Worm (Caenorhabditis elegans) whole organism, L1 larva: ENCODE data around the gene Y53F4B.27.
A peak's percentile ranks its signal among the peaks of the same experiment; 100 is the strongest.

Source experiments
- C04F5.9 ChIP-seq: sonication (generic microtip); optimal IDR thresholded peaks from 2 replicates; lab custom pipeline; 2016; ENCODE audit warnings: missing genetic modification characterization, missing compliant biosample characterization
- C34B4.2 ChIP-seq: sonication (generic microtip); optimal IDR thresholded peaks from 2 replicates; lab custom pipeline; 2017; ENCODE audit warnings: mild to moderate bottlenecking, missing genetic modification characterization, missing compliant biosample characterization
- blmp-1 ChIP-seq: fragments of 150-350 bp; optimal IDR thresholded peaks from 2 replicates; lab custom pipeline; 2014; ENCODE audit warnings: missing biosample characterization, missing genetic modification characterization
- efl-1 ChIP-seq, 4 experiments: fragments of 150-350 bp; optimal IDR thresholded peaks in 3 of 4; peaks in 1 of 4; 1 replicate in 1 of 4; 2 replicates in 3 of 4; lab custom pipeline; 2014; ENCODE audit warnings: missing biosample characterization in 2 of 4, missing genetic modification characterization in 2 of 4, missing genetic modification reagents in 2 of 4
- elt-3 ChIP-seq, 6 experiments: fragments of 150-350 bp in 1 of 6; sonication (generic microtip); optimal IDR thresholded peaks; 2 replicates each; lab custom pipeline; 2017 to 2018; ENCODE audit warnings: missing biosample characterization in 6 of 6, missing genetic modification characterization in 6 of 6, inconsistent platforms in 1 of 6
- fos-1 ChIP-seq: fragments of 150-350 bp; optimal IDR thresholded peaks from 2 replicates; lab custom pipeline; 2014; ENCODE audit warnings: missing biosample characterization, missing genetic modification characterization
- lin-14 ChIP-seq: fragments of 200-800 bp; sonication (Bioruptor generic); optimal IDR thresholded peaks from 2 replicates; lab custom pipeline; 2018; ENCODE audit warnings: mild to moderate bottlenecking, missing genetic modification characterization, moderate library complexity, missing compliant biosample characterization
- lir-3 ChIP-seq: sonication (generic microtip); optimal IDR thresholded peaks from 2 replicates; lab custom pipeline; 2016; ENCODE audit warnings: mild to moderate bottlenecking, missing genetic modification characterization, moderate library complexity, missing compliant biosample characterization; ENCODE audit not compliant: poor library complexity
- nhr-28 ChIP-seq: fragments of 150-350 bp; optimal IDR thresholded peaks from 2 replicates; lab custom pipeline; 2014; ENCODE audit warnings: missing biosample characterization, missing genetic modification characterization
- snpc-4 ChIP-seq: fragments of 150-350 bp; optimal IDR thresholded peaks from 2 replicates; lab custom pipeline; 2014; ENCODE audit warnings: missing biosample characterization, missing genetic modification characterization
- unc-62 ChIP-seq: fragments of 150-350 bp; optimal IDR thresholded peaks from 2 replicates; lab custom pipeline; 2014; ENCODE audit warnings: missing biosample characterization, missing genetic modification reagents, missing genetic modification characterization

DNA sequence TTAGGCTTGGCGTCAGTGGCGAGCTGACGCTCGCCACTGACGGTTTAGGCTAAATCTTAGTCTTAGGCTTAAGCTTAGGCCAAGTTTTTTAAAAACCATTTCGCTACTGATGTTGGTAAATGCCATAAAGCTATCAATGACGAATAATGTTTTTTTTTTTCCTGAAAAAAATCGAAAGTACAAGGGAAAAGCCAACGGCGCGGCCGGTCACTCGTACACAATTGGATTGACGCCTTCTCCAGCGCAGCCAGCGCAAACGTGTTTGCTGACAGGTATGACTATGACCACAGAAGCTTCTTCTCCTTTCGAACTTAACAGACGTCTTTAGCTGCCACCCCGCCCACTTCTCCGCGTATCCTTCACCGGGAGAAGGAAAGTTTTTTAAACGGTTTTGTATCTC is at the start of gene Y53F4B.27:
- TF ChIP-seq unc-62 = no peak
- no peak for TF ChIP-seq C04F5.9 (tag; lab: Kevin White, UChicago)
- TF ChIP-seq lin-14 = no peak
- TF ChIP-seq efl-1 (optimal IDR thresholded peaks at IDR 0.05; lab: Kevin White, UChicago) = no peak
- TF ChIP-seq efl-1 (GFP tag; optimal IDR thresholded peaks at IDR 0.05 in 1 of 2; lab: Kevin White, UChicago) = no peak
- no peak for TF ChIP-seq C34B4.2 (tag; lab: Kevin White, UChicago)
- TF ChIP-seq fos-1 (tag; lab: Kevin White, UChicago) = no peak
- no peak for TF ChIP-seq nhr-28
- TF ChIP-seq blmp-1 (tag; lab: Kevin White, UChicago) = peak; percentile 63
- TF ChIP-seq snpc-4 = no peak
- TF ChIP-seq elt-3 (tag; optimal IDR thresholded peaks at IDR 0.05; lab: Kevin White, UChicago) = no peak
- TF ChIP-seq lir-3 (tag; lab: Kevin White, UChicago) = no peak
